Fruit fly (Drosophila melanogaster) whole organism, embryonic: ENCODE measurements around the gene CG33124.

Experiments
- B-H1 ChIP-seq: fragments of 200-800 bp; sonication (Bioruptor generic); IDR thresholded peaks from 3 replicates; pipeline ENCODE4 v1.3.6; 2022; ENCODE audit warnings: missing biosample characterization, missing genetic modification characterization
- CG11723 ChIP-seq: fragments of 200-800 bp; sonication (Bioruptor generic); optimal IDR thresholded peaks from 2 replicates; lab custom pipeline; 2017; ENCODE audit warnings: missing biosample characterization, mild to moderate bottlenecking, missing genetic modification characterization
- CG12769 ChIP-seq: fragments of 200-800 bp; sonication (Bioruptor generic); optimal IDR thresholded peaks from 2 replicates; lab custom pipeline; 2019; ENCODE audit warnings: missing biosample characterization, mild to moderate bottlenecking, missing genetic modification characterization, moderate library complexity
- CG12942 ChIP-seq: fragments of 200-800 bp; sonication (Bioruptor generic); optimal IDR thresholded peaks from 3 replicates; lab custom pipeline; 2016; ENCODE audit warnings: missing biosample characterization, missing genetic modification characterization
- CG15479 ChIP-seq: fragments of 200-800 bp; sonication (Bioruptor generic); optimal IDR thresholded peaks from 3 replicates; lab custom pipeline; 2019; ENCODE audit warnings: missing biosample characterization, mild to moderate bottlenecking, missing genetic modification characterization, moderate library complexity
- CG15514 ChIP-seq: fragments of 200-800 bp; sonication (Bioruptor generic); optimal IDR thresholded peaks from 3 replicates; lab custom pipeline; 2017; ENCODE audit warnings: missing biosample characterization, missing genetic modification characterization, mild to moderate bottlenecking, moderate library complexity, missing genetic modification reagents
- CG1603 ChIP-seq: fragments of 200-800 bp; sonication (Bioruptor generic); optimal IDR thresholded peaks from 2 replicates; lab custom pipeline; 2019; ENCODE audit warnings: missing biosample characterization, mild to moderate bottlenecking, missing genetic modification characterization, moderate library complexity
- CG16813 ChIP-seq: fragments of 200-800 bp; sonication (Bioruptor generic); IDR thresholded peaks from 3 replicates; pipeline ENCODE4 v1.3.6; 2022; ENCODE audit warnings: missing biosample characterization, missing genetic modification characterization; ENCODE audit not compliant: partially characterized antibody
- CG17829 ChIP-seq: fragments of 200-800 bp; optimal IDR thresholded peaks from 2 replicates; lab custom pipeline; 2019; ENCODE audit warnings: missing biosample characterization, mild to moderate bottlenecking, missing genetic modification characterization, moderate library complexity
- CG2116 ChIP-seq: fragments of 200-800 bp; sonication (Bioruptor generic); optimal IDR thresholded peaks from 3 replicates; lab custom pipeline; 2018; ENCODE audit warnings: missing biosample characterization, mild to moderate bottlenecking, missing genetic modification characterization
- CG3726 ChIP-seq: fragments of 200-800 bp; sonication (Bioruptor generic); IDR thresholded peaks from 3 replicates; pipeline ENCODE4, ENCODE4 v1.3.6; 2022; ENCODE audit warnings: missing biosample characterization, missing genetic modification characterization
- CG4424 ChIP-seq: fragments of 200-800 bp; sonication (Bioruptor generic); optimal IDR thresholded peaks from 3 replicates; lab custom pipeline; 2016; ENCODE audit warnings: missing biosample characterization, missing genetic modification characterization
- CG6175 ChIP-seq: fragments of 200-800 bp; sonication (Bioruptor generic); IDR thresholded peaks from 3 replicates; pipeline ENCODE4 v1.3.6; 2022; ENCODE audit warnings: missing biosample characterization, missing genetic modification characterization
- CG8944 ChIP-seq: fragments of 200-800 bp; sonication (Bioruptor generic); optimal IDR thresholded peaks from 3 replicates; lab custom pipeline; 2016; ENCODE audit warnings: missing biosample characterization, missing genetic modification characterization
- CG9817 ChIP-seq: fragments of 200-800 bp; sonication (Bioruptor generic); optimal IDR thresholded peaks from 2 replicates; lab custom pipeline; 2018; ENCODE audit warnings: missing biosample characterization, mild to moderate bottlenecking, missing genetic modification characterization, moderate library complexity
- Deaf1 ChIP-seq: fragments of 200-800 bp; optimal IDR thresholded peaks from 3 replicates; lab custom pipeline; 2019; ENCODE audit warnings: missing biosample characterization, mild to moderate bottlenecking, missing genetic modification characterization, moderate library complexity
- Ets97D ChIP-seq: fragments of 200-800 bp; sonication (Bioruptor generic); optimal IDR thresholded peaks from 3 replicates; lab custom pipeline; 2016; ENCODE audit warnings: missing biosample characterization, missing genetic modification characterization
- Kr ChIP-seq: fragments of 200-800 bp; sonication (Bioruptor generic); optimal IDR thresholded peaks from 2 replicates; lab custom pipeline; 2017; ENCODE audit warnings: missing biosample characterization, mild to moderate bottlenecking, missing genetic modification characterization
- Optix ChIP-seq: fragments of 200-800 bp; sonication (Bioruptor generic); IDR thresholded peaks from 3 replicates; pipeline ENCODE4 v1.3.6; 2022; ENCODE audit warnings: missing biosample characterization, missing genetic modification characterization
- az2 ChIP-seq: fragments of 200-800 bp; sonication (Bioruptor generic); optimal IDR thresholded peaks from 3 replicates; lab custom pipeline; 2016; ENCODE audit warnings: missing biosample characterization, missing genetic modification characterization
- bbx ChIP-seq: fragments of 200-800 bp; sonication (Bioruptor generic); IDR thresholded peaks from 2 replicates; pipeline ENCODE4 v1.3.6; 2022; ENCODE audit warnings: missing biosample characterization, missing genetic modification characterization; ENCODE audit not compliant: partially characterized antibody
- br ChIP-seq: fragments of >200 bp; optimal IDR thresholded peaks from 2 replicates; lab custom pipeline; 2017
- cg ChIP-seq: fragments of 200-800 bp; sonication (Bioruptor generic); optimal IDR thresholded peaks from 3 replicates; lab custom pipeline; 2019; ENCODE audit warnings: missing biosample characterization, mild to moderate bottlenecking, missing genetic modification characterization, moderate library complexity
- dm ChIP-seq: fragments of 200-800 bp; sonication (Bioruptor generic); optimal IDR thresholded peaks from 3 replicates; lab custom pipeline; 2016; ENCODE audit warnings: missing biosample characterization, missing genetic modification characterization
- ems ChIP-seq: fragments of 200-800 bp; sonication (Bioruptor generic); optimal IDR thresholded peaks from 3 replicates; lab custom pipeline; 2016; ENCODE audit warnings: missing biosample characterization, missing genetic modification characterization
- fu2 ChIP-seq: fragments of 200-800 bp; sonication (Bioruptor generic); optimal IDR thresholded peaks from 2 replicates; lab custom pipeline; 2016; ENCODE audit warnings: missing biosample characterization, missing genetic modification characterization
- gcm ChIP-seq: fragments of 200-800 bp; sonication (Bioruptor generic); optimal IDR thresholded peaks from 2 replicates; lab custom pipeline; 2019; ENCODE audit warnings: missing biosample characterization, mild to moderate bottlenecking, missing genetic modification characterization, moderate library complexity
- kni ChIP-seq: fragments of 200-800 bp; sonication (Bioruptor generic); optimal IDR thresholded peaks from 3 replicates; lab custom pipeline; 2017; ENCODE audit warnings: mild to moderate bottlenecking, missing biosample characterization, missing genetic modification reagents, missing genetic modification characterization
- lbe ChIP-seq: fragments of 200-800 bp; sonication (Bioruptor generic); optimal IDR thresholded peaks from 2 replicates; lab custom pipeline; 2016; ENCODE audit warnings: missing biosample characterization, mild to moderate bottlenecking, missing genetic modification characterization
- nerfin-2 ChIP-seq: fragments of 200-800 bp; sonication (Bioruptor generic); IDR thresholded peaks from 2 replicates; pipeline ENCODE4 v1.3.6; 2022; ENCODE audit warnings: missing biosample characterization, missing genetic modification characterization; ENCODE audit not compliant: partially characterized antibody
- oc ChIP-seq: fragments of 200-800 bp; sonication (Bioruptor generic); optimal IDR thresholded peaks from 2 replicates; lab custom pipeline; 2018; ENCODE audit warnings: missing biosample characterization, mild to moderate bottlenecking, missing genetic modification characterization, moderate library complexity
- onecut ChIP-seq: fragments of 200-800 bp; sonication (Bioruptor generic); IDR thresholded peaks from 2 replicates; pipeline ENCODE4 v1.3.6; 2022; ENCODE audit warnings: missing biosample characterization, missing genetic modification characterization
- pros ChIP-seq: fragments of 200-800 bp; sonication (Bioruptor generic); optimal IDR thresholded peaks from 3 replicates; lab custom pipeline; 2019; ENCODE audit warnings: missing biosample characterization, mild to moderate bottlenecking, missing genetic modification characterization, moderate library complexity
- rib ChIP-seq: fragments of 200-800 bp; sonication (Bioruptor generic); IDR thresholded peaks from 2 replicates; pipeline ENCODE4 v1.3.6; 2022; ENCODE audit warnings: missing biosample characterization, missing genetic modification characterization
- sd ChIP-seq: fragments of 200-800 bp; sonication (Bioruptor generic); optimal IDR thresholded peaks from 3 replicates; lab custom pipeline; 2018; ENCODE audit warnings: missing biosample characterization, mild to moderate bottlenecking, missing genetic modification characterization, moderate library complexity
- sens ChIP-seq: fragments of 200-800 bp; sonication (Bioruptor generic); peaks from one replicate; lab custom pipeline; 2016; ENCODE audit warnings: missing biosample characterization, missing genetic modification characterization
- tll ChIP-seq, 2 experiments: fragments of 200-800 bp in 1 of 2; fragments of >200 bp in 1 of 2; sonication (Bioruptor generic) in 1 of 2; optimal IDR thresholded peaks; 2 replicates each; lab custom pipeline; 2017 to 2019; ENCODE audit warnings: missing biosample characterization in 2 of 2, missing genetic modification characterization in 2 of 2, mild to moderate bottlenecking in 1 of 2, moderate library complexity in 1 of 2
- toy ChIP-seq: fragments of 200-800 bp; sonication (Bioruptor generic); IDR thresholded peaks from 2 replicates; pipeline ENCODE4 v1.3.6; 2022; ENCODE audit warnings: missing biosample characterization, missing genetic modification characterization
- vfl ChIP-seq: fragments of 200-800 bp; sonication (Bioruptor generic); optimal IDR thresholded peaks from 2 replicates; lab custom pipeline; 2016; ENCODE audit warnings: missing biosample characterization, missing genetic modification characterization
- wdn ChIP-seq: fragments of 200-800 bp; sonication (Bioruptor generic); IDR thresholded peaks from 2 replicates; pipeline ENCODE4 v1.3.6; 2022; ENCODE audit warnings: missing biosample characterization, missing genetic modification characterization

The CG33124 gene

DNA sequence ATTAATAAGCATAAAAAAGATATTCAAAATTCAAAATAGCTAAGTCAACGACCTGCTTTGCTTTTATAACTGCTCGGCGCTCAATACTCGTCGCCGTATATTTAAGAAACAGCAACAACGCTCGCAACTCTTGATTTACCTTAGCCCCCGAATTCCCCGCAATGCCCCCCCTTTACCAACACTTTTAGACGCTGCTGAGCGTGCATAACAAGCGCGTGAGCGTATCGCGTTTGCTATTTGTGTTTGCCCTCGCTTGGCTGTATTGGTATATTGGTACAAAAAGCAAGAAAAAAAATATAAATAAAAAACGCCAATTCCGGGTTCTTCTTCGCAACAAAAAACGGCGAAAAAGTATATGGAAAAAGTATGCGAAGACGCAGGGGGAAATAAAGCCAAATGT, 43.0 kb downstream of the CG33124 start (continued):
- no peak for TF ChIP-seq fu2 (GFP tag; lab: Kevin White, UChicago)
- no peak for TF ChIP-seq CG1603 (tag; lab: Kevin White, UChicago)
- no peak for TF ChIP-seq lbe (GFP tag; lab: Kevin White, UChicago)
- TF ChIP-seq CG11723, result no peak
- no peak for TF ChIP-seq CG3726 (GFP tag; lab: Robert Waterston, UW)
- no peak for TF ChIP-seq wdn (GFP tag; lab: Robert Waterston, UW)
- TF ChIP-seq CG16813, result no peak
- TF ChIP-seq Kr (GFP tag; lab: Kevin White, UChicago), result no peak
- TF ChIP-seq onecut (GFP tag; lab: Robert Waterston, UW), result no peak
- no peak for TF ChIP-seq CG17829 (tag; lab: Kevin White, UChicago)
- TF ChIP-seq toy (GFP tag; lab: Robert Waterston, UW), result no peak
- TF ChIP-seq B-H1 (GFP tag; lab: Robert Waterston, UW), result no peak
- TF ChIP-seq CG2116 (GFP tag; lab: Kevin White, UChicago), result no peak
- no peak for TF ChIP-seq CG4424 (GFP tag; lab: Kevin White, UChicago)
- TF ChIP-seq cg (GFP tag; lab: Kevin White, UChicago), result peak; percentile 67
- no peak for TF ChIP-seq nerfin-2 (GFP tag; lab: Robert Waterston, UW)
- no peak for TF ChIP-seq vfl
- TF ChIP-seq oc (tag; lab: Kevin White, UChicago), result peak; percentile 61
- no peak for TF ChIP-seq Optix (GFP tag; lab: Robert Waterston, UW)
- no peak for TF ChIP-seq gcm (GFP tag; lab: Kevin White, UChicago)
- TF ChIP-seq CG15514 (GFP tag; lab: Kevin White, UChicago), result peak; percentile 21
- TF ChIP-seq CG12942, result no peak
- TF ChIP-seq ems (GFP tag; lab: Kevin White, UChicago), result no peak
- TF ChIP-seq CG9817, result no peak
- TF ChIP-seq Ets97D, result no peak
- TF ChIP-seq CG12769 (tag; lab: Kevin White, UChicago), result peak; percentile 79
- no peak for TF ChIP-seq br (lab: Kevin White, UChicago)
- TF ChIP-seq CG6175 (GFP tag; lab: Robert Waterston, UW), result no peak
- TF ChIP-seq dm (GFP tag; lab: Kevin White, UChicago), result no peak
- TF ChIP-seq Deaf1 (tag; lab: Kevin White, UChicago), result peak; percentile 34
- TF ChIP-seq rib (GFP tag; lab: Robert Waterston, UW), result 0 out of 2 replicates have a peak, but pooled peaks have one; percentile 61
- no peak for TF ChIP-seq bbx (GFP tag; lab: Robert Waterston, UW)
- peak; percentile 95 for TF ChIP-seq sd (tag; lab: Kevin White, UChicago)
- TF ChIP-seq sens (GFP tag; lab: Kevin White, UChicago), result peak; percentile 69
- no peak for TF ChIP-seq az2 (GFP tag; lab: Kevin White, UChicago)

DNA sequence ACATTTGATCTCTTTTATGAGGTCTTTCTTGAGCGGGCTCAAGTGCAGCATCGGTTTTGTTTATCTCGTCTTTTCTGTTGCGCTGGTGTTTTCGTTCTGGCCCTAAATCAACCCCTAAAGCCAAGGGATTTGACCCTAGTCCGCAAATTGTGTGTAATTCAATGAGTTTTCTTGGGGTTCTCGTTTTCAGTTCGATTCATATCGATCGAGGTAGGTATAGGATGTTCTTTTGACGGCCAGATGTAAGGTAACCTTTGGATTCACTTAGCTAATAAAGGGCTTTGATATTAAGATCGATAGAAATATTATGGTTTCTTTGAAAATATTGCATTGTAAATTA, 43.7 kb downstream of the CG33124 start:
- TF ChIP-seq CG15479 (peak; percentile 71), CG8944 (GFP tag; lab: Kevin White, UChicago) (no peak), kni (GFP tag; lab: Kevin White, UChicago) (peak; percentile 47), tll (GFP tag; optimal IDR thresholded peaks at IDR 0.05; lab: Kevin White, UChicago) (peak in 1 of 2 experiments; percentile 77), pros (GFP tag; lab: Kevin White, UChicago) (peak; percentile 61)
